Worm (Caenorhabditis elegans) whole organism, young adult: ENCODE results near the gene rrf-3.

Source experiments
- B0019.2 ChIP-seq: fragments of 200-800 bp; sonication (Bioruptor generic); conservative IDR thresholded peaks from 2 replicates; pipeline ENCODE4 v1.3.6; 2022; ENCODE audit warnings: missing genetic modification reagents, missing genetic modification characterization, missing compliant biosample characterization
- B0261.1 ChIP-seq: sonication (generic microtip); optimal IDR thresholded peaks from 2 replicates; lab custom pipeline; 2016; ENCODE audit warnings: mild to moderate bottlenecking, missing genetic modification characterization, moderate library complexity, missing compliant biosample characterization
- C06A6.2 ChIP-seq: fragments of 200-800 bp; sonication (Bioruptor generic); conservative IDR thresholded peaks from 2 replicates; pipeline ENCODE4 v1.3.6; 2022; ENCODE audit warnings: missing genetic modification characterization, missing compliant biosample characterization
- F22D6.2 ChIP-seq: sonication (generic microtip); optimal IDR thresholded peaks from 2 replicates; lab custom pipeline; 2016; ENCODE audit warnings: mild to moderate bottlenecking, missing genetic modification characterization, missing compliant biosample characterization
- F33H1.4 ChIP-seq: fragments of 200-800 bp; sonication (Bioruptor generic); IDR thresholded peaks from 2 replicates; pipeline ENCODE4 v1.3.6; 2022; ENCODE audit warnings: missing genetic modification reagents, missing genetic modification characterization, missing compliant biosample characterization
- F57A8.1 ChIP-seq: fragments of 200-800 bp; sonication (Bioruptor generic); optimal IDR thresholded peaks from 2 replicates; lab custom pipeline; 2018; ENCODE audit warnings: mild to moderate bottlenecking, missing genetic modification characterization, moderate library complexity, missing compliant biosample characterization
- K11D2.4 ChIP-seq: fragments of 200-800 bp; sonication (Bioruptor generic); IDR thresholded peaks from 2 replicates; pipeline ENCODE4 v1.3.6; 2022; ENCODE audit warnings: missing genetic modification reagents, missing genetic modification characterization, missing compliant biosample characterization
- Y53F4B.3 ChIP-seq: fragments of 200-800 bp; sonication (Bioruptor generic); IDR thresholded peaks from 2 replicates; pipeline ENCODE4 v1.3.6; 2022; ENCODE audit warnings: missing genetic modification reagents, missing genetic modification characterization, missing compliant biosample characterization
- Y79H2A.3 ChIP-seq: fragments of 200-800 bp; sonication (Bioruptor generic); conservative IDR thresholded peaks from 2 replicates; pipeline ENCODE4 v1.3.6; 2022; ENCODE audit warnings: missing genetic modification reagents, missing genetic modification characterization, missing compliant biosample characterization
- Y95B8A.8 ChIP-seq: fragments of 200-800 bp; sonication (Bioruptor generic); IDR thresholded peaks from 2 replicates; pipeline ENCODE4 v1.3.6; 2022; ENCODE audit warnings: missing genetic modification reagents, missing genetic modification characterization, missing compliant biosample characterization
- akir-1 ChIP-seq: fragments of 200-800 bp; sonication (Bioruptor generic); optimal IDR thresholded peaks from 2 replicates; lab custom pipeline; 2018; ENCODE audit warnings: mild to moderate bottlenecking, missing genetic modification characterization, moderate library complexity, missing compliant biosample characterization
- aptf-3 ChIP-seq: fragments of 200-800 bp; sonication (Bioruptor generic); IDR thresholded peaks from 2 replicates; pipeline ENCODE4 v1.3.6; 2022; ENCODE audit warnings: missing genetic modification characterization, missing compliant biosample characterization
- atf-7 ChIP-seq: sonication (generic microtip); optimal IDR thresholded peaks from 2 replicates; lab custom pipeline; 2017; ENCODE audit warnings: mild to moderate bottlenecking, missing genetic modification characterization, missing compliant biosample characterization
- athp-1 ChIP-seq: sonication (generic microtip); optimal IDR thresholded peaks from 2 replicates; lab custom pipeline; 2017; ENCODE audit warnings: mild to moderate bottlenecking, missing genetic modification characterization, missing compliant biosample characterization
- attf-5 ChIP-seq: fragments of 200-800 bp; sonication (Bioruptor generic); optimal IDR thresholded peaks from 2 replicates; lab custom pipeline; 2018; ENCODE audit warnings: mild to moderate bottlenecking, missing genetic modification characterization, missing compliant biosample characterization
- cebp-1 ChIP-seq, 2 experiments: fragments of 200-800 bp in 1 of 2; sonication (Bioruptor generic) in 1 of 2; sonication (generic microtip) in 1 of 2; IDR thresholded peaks in 1 of 2; optimal IDR thresholded peaks in 1 of 2; 2 replicates each; pipeline versions ENCODE4 v1.3.6 to Lab custom; 2017 to 2022; ENCODE audit warnings: missing compliant biosample characterization in 2 of 2, missing genetic modification characterization in 2 of 2, mild to moderate bottlenecking in 1 of 2, missing genetic modification reagents in 1 of 2, moderate library complexity in 1 of 2
- ceh-100 ChIP-seq: fragments of 200-800 bp; sonication (Bioruptor generic); IDR thresholded peaks from 2 replicates; pipeline ENCODE4 v1.3.6; 2022; ENCODE audit warnings: missing genetic modification reagents, missing genetic modification characterization, missing compliant biosample characterization
- ceh-40 ChIP-seq: fragments of 200-800 bp; sonication (Bioruptor generic); IDR thresholded peaks from 2 replicates; pipeline ENCODE4 v1.3.6; 2022; ENCODE audit warnings: missing genetic modification characterization, missing compliant biosample characterization
- ceh-79 ChIP-seq: sonication (generic microtip); optimal IDR thresholded peaks from 2 replicates; lab custom pipeline; 2017; ENCODE audit warnings: mild to moderate bottlenecking, missing genetic modification characterization, missing compliant biosample characterization
- chd-7 ChIP-seq: sonication (generic microtip); optimal IDR thresholded peaks from 2 replicates; lab custom pipeline; 2016; ENCODE audit warnings: mild to moderate bottlenecking, missing genetic modification characterization, moderate library complexity, missing compliant biosample characterization
- die-1 ChIP-seq: sonication (generic microtip); optimal IDR thresholded peaks from 2 replicates; lab custom pipeline; 2016; ENCODE audit warnings: missing genotype, mild to moderate bottlenecking, missing genetic modification characterization, missing compliant biosample characterization
- efl-1 ChIP-seq: fragments of 150-350 bp; optimal IDR thresholded peaks from 2 replicates; lab custom pipeline; 2014; ENCODE audit warnings: missing biosample characterization, missing genetic modification reagents, missing genetic modification characterization
- ekl-4 ChIP-seq: fragments of 200-800 bp; sonication (Bioruptor generic); IDR thresholded peaks from 2 replicates; pipeline ENCODE4 v1.3.6; 2022; ENCODE audit warnings: missing genetic modification reagents, missing genetic modification characterization, missing compliant biosample characterization
- hmg-1.2 ChIP-seq: fragments of 200-800 bp; sonication (Bioruptor generic); IDR thresholded peaks from 2 replicates; pipeline ENCODE4 v1.3.6; 2022; ENCODE audit warnings: missing genetic modification reagents, missing genetic modification characterization, missing compliant biosample characterization
- hsf-1 ChIP-seq: fragments of 200-800 bp; sonication (Bioruptor generic); IDR thresholded peaks from 2 replicates; pipeline ENCODE4 v1.3.6; 2022; ENCODE audit warnings: missing genetic modification reagents, missing genetic modification characterization, missing compliant biosample characterization
- lag-1 ChIP-seq: fragments of 200-800 bp; sonication (Bioruptor generic); IDR thresholded peaks from 2 replicates; pipeline ENCODE4 v1.3.6; 2022; ENCODE audit warnings: missing genetic modification reagents, missing genetic modification characterization, missing compliant biosample characterization
- lin-35 ChIP-seq, 3 experiments: fragments of 150-350 bp in 2 of 3; sonication (generic microtip) in 1 of 3; optimal IDR thresholded peaks; 2 replicates each; lab custom pipeline; 2014 to 2018; ENCODE audit warnings: missing biosample characterization in 3 of 3, missing genetic modification characterization in 3 of 3, missing genetic modification reagents in 3 of 3
- lin-40 ChIP-seq: sonication (generic microtip); optimal IDR thresholded peaks from 2 replicates; lab custom pipeline; 2016; ENCODE audit warnings: missing genetic modification characterization, mild to moderate bottlenecking, missing compliant biosample characterization, missing genotype, missing genetic modification reagents
- lsl-1 ChIP-seq: fragments of 200-800 bp; sonication (Bioruptor generic); optimal IDR thresholded peaks from 2 replicates; lab custom pipeline; 2018; ENCODE audit warnings: mild to moderate bottlenecking, missing genetic modification characterization, moderate library complexity, missing compliant biosample characterization
- mcd-1 ChIP-seq: fragments of 200-800 bp; sonication (Bioruptor generic); IDR thresholded peaks from 2 replicates; pipeline ENCODE4 v1.3.6; 2022; ENCODE audit warnings: missing genetic modification reagents, missing genetic modification characterization, missing compliant biosample characterization
- mes-4 ChIP-seq: sonication (generic microtip); optimal IDR thresholded peaks from 2 replicates; lab custom pipeline; 2016; ENCODE audit warnings: missing genotype, missing genetic modification characterization, missing compliant biosample characterization
- nfyb-1 ChIP-seq: fragments of 200-800 bp; sonication (Bioruptor generic); IDR thresholded peaks from 2 replicates; pipeline ENCODE4 v1.3.6; 2022; ENCODE audit warnings: missing genetic modification reagents, missing genetic modification characterization, missing compliant biosample characterization
- pha-4 ChIP-seq: fragments of 150-350 bp; sonication (generic microtip); optimal IDR thresholded peaks from 2 replicates; lab custom pipeline; 2014; ENCODE audit warnings: missing biosample characterization, missing genetic modification reagents, missing genetic modification characterization
- rpc-1 ChIP-seq, 2 experiments: fragments of 150-350 bp in 1 of 2; sonication (generic microtip) in 1 of 2; optimal IDR thresholded peaks; 2 replicates each; lab custom pipeline; 2014 to 2018; ENCODE audit warnings: missing biosample characterization in 1 of 2, missing genetic modification characterization in 1 of 2, missing genetic modification reagents in 1 of 2, missing genotype in 1 of 2
- sdz-38 ChIP-seq: sonication (generic microtip); optimal IDR thresholded peaks from 2 replicates; lab custom pipeline; 2016; ENCODE audit warnings: missing genotype, missing genetic modification characterization, missing compliant biosample characterization
- snpc-3.4 ChIP-seq: sonication (generic microtip); optimal IDR thresholded peaks from 2 replicates; lab custom pipeline; 2017; ENCODE audit warnings: missing genetic modification characterization, mild to moderate bottlenecking, missing compliant biosample characterization, antibody characterized with exemption, moderate library complexity, missing genotype, missing genetic modification reagents
- snpc-4 ChIP-seq, 5 experiments: fragments of 150-350 bp in 1 of 5; sonication (generic microtip) in 4 of 5; optimal IDR thresholded peaks; 2 replicates each; lab custom pipeline; 2014 to 2018; ENCODE audit warnings: missing genetic modification characterization in 5 of 5, missing biosample characterization in 3 of 5, antibody characterized with exemption in 2 of 5, mild to moderate bottlenecking in 2 of 5, missing compliant biosample characterization in 2 of 5, missing genotype in 2 of 5, moderate library complexity in 2 of 5, missing genetic modification reagents in 1 of 5
- sptf-2 ChIP-seq: fragments of 200-800 bp; sonication (Bioruptor generic); optimal IDR thresholded peaks from 2 replicates; lab custom pipeline; 2018; ENCODE audit warnings: mild to moderate bottlenecking, missing genetic modification characterization, missing compliant biosample characterization
- tbp1 ChIP-seq: fragments of 200-800 bp; sonication (Bioruptor generic); optimal IDR thresholded peaks from 2 replicates; lab custom pipeline; 2018; ENCODE audit warnings: mild to moderate bottlenecking, missing genetic modification characterization, missing compliant biosample characterization
- unc-62 ChIP-seq: fragments of 150-350 bp; optimal IDR thresholded peaks from 2 replicates; lab custom pipeline; 2014; ENCODE audit warnings: missing biosample characterization, missing genetic modification reagents, missing genetic modification characterization
- zfh-2 ChIP-seq: fragments of 200-800 bp; sonication (Bioruptor generic); conservative IDR thresholded peaks from 2 replicates; pipeline ENCODE4 v1.3.6; 2022; ENCODE audit warnings: missing genetic modification reagents, missing genetic modification characterization, missing compliant biosample characterization
- ztf-26 ChIP-seq: sonication (generic microtip); optimal IDR thresholded peaks from 2 replicates; lab custom pipeline; 2017; ENCODE audit warnings: missing genetic modification characterization, missing compliant biosample characterization
- ztf-6 ChIP-seq: fragments of 200-800 bp; sonication (Bioruptor generic); IDR thresholded peaks from 2 replicates; pipeline ENCODE4 v1.3.6; 2022; ENCODE audit warnings: missing genetic modification reagents, missing genetic modification characterization, missing compliant biosample characterization

rrf-3 gene

DNA sequence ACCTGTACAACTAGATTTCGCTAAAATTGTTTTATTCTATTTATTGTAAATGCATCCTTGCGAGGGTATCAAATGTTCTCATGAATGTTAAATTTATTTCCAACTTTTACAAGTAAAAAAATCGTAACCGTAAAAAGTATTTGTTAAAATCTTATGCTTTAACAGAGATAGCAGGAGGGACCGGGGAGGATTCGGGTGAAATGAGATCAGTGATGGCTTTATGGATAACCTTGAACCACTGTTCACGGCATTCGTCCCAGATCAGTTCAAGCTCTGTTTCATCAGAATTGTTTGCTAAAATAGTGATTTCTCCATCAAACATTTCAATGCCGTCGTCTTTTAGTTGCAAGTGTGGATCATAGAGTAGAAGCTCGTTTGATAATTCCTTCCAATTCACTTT, 21.1 kb upstream of the rrf-3 start (continued):
- TF ChIP-seq unc-62 (GFP tag; lab: Kevin White, UChicago) (no peak), lag-1 (GFP tag; lab: Robert Waterston, UW) (no peak), sptf-2 (GFP tag; lab: Kevin White, UChicago) (no peak), die-1 (peak; percentile 16), K11D2.4 (no peak), mes-4 (tag; lab: Kevin White, UChicago) (no peak), hmg-1.2 (GFP tag; lab: Robert Waterston, UW) (no peak), F57A8.1 (GFP tag; lab: Kevin White, UChicago) (no peak), ceh-40 (GFP tag; lab: Robert Waterston, UW) (no peak), Y53F4B.3 (no peak), chd-7 (tag; lab: Kevin White, UChicago) (no peak), ceh-100 (GFP tag; lab: Robert Waterston, UW) (0 out of 2 replicates have a peak, but pooled peaks have one; percentile 14), attf-5 (no peak), nfyb-1 (GFP tag; lab: Robert Waterston, UW) (peak; percentile 57; the same call in 1 of the 2 replicates), akir-1 (no peak), B0019.2 (GFP tag; lab: Robert Waterston, UW) (0 out of 2 replicates have a peak, but pooled peaks have one; percentile 7), tbp1 (peak; percentile 15), F22D6.2 (tag; lab: Kevin White, UChicago) (no peak), rpc-1 (optimal IDR thresholded peaks at IDR 0.05; lab: Kevin White, UChicago) (no peak), rpc-1 (tag; optimal IDR thresholded peaks at IDR 0.05; lab: Kevin White, UChicago) (no peak), hsf-1 (no peak), B0261.1 (tag; lab: Kevin White, UChicago) (no peak), ztf-26 (tag; lab: Kevin White, UChicago) (no peak), ekl-4 (GFP tag; lab: Robert Waterston, UW) (0 out of 2 replicates have a peak, but pooled peaks have one; percentile 29), snpc-4 (GFP tag; optimal IDR thresholded peaks at IDR 0.05; lab: Kevin White, UChicago) (no peak), snpc-4 (tag; optimal IDR thresholded peaks at IDR 0.05; lab: Kevin White, UChicago) (peak in 1 of 4 experiments; percentile 3), sdz-38 (tag; lab: Kevin White, UChicago) (no peak), lin-35 (GFP tag; optimal IDR thresholded peaks at IDR 0.05; lab: Kevin White, UChicago) (no peak), C06A6.2 (no peak), lin-40 (tag; lab: Kevin White, UChicago) (no peak), athp-1 (peak; percentile 22), efl-1 (GFP tag; lab: Kevin White, UChicago) (no peak), Y95B8A.8 (no peak), mcd-1 (GFP tag; lab: Robert Waterston, UW) (no peak), Y79H2A.3 (GFP tag; lab: Robert Waterston, UW) (no peak), snpc-3.4 (peak; percentile 19), ztf-6 (GFP tag; lab: Robert Waterston, UW) (no peak), ceh-79 (tag; lab: Kevin White, UChicago) (no peak), aptf-3 (GFP tag; lab: Robert Waterston, UW) (no peak)

DNA sequence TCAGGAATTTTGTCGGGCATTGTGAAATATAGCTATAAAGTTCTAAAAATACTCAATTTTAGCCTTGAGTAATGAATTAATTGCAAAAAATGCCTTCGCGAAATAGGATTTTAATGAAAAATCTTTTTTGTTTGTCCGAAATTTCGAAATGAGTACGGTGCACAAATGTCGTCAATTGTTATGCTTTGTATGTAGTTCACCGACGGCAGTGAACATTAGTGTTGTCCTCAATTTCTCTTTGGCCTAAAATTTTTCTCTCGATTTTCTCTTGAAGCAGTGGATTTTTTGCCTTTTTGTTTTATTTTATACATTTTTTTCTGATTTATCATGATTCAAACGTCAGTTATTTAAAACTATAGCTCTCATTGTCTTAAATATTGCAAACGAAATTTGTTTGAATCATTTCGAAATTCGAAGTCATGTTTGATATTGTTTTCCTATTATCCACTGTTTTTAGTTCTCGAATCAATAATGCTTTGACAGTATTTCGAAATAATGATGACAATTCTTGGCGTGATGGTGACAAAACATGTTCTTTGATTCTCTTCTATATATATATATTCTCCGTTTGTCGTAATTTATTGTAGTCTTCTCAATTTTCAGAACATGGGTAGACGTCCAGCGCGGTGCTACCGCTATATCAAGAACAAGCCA, 18.9 kb upstream of the rrf-3 start, which contains the start of the genes ints-11 and rpl-10:
ints-11 (minus strand) TSS at position 201 of the 654 bp plus-strand sequence.
rpl-10 (plus strand) TSS at position 604 of the 654 bp plus-strand sequence.
- peak; percentile 67 for TF ChIP-seq F33H1.4 (GFP tag; lab: Robert Waterston, UW)
- TF ChIP-seq zfh-2 = no peak
- peak; percentile 15 for TF ChIP-seq lsl-1 (GFP tag; lab: Kevin White, UChicago)
- TF ChIP-seq pha-4 = peak; percentile 30
- TF ChIP-seq cebp-1 (GFP tag; IDR thresholded peaks at IDR 0.05; lab: Robert Waterston, UW) = no peak
- TF ChIP-seq cebp-1 (tag; optimal IDR thresholded peaks at IDR 0.05; lab: Kevin White, UChicago) = peak; percentile 55
- TF ChIP-seq atf-7 (tag; lab: Kevin White, UChicago) = no peak
- TF ChIP-seq aptf-3 (GFP tag; lab: Robert Waterston, UW) = no peak
- TF ChIP-seq snpc-4 (GFP tag; optimal IDR thresholded peaks at IDR 0.05; lab: Kevin White, UChicago) = no peak
- TF ChIP-seq snpc-4 (tag; optimal IDR thresholded peaks at IDR 0.05; lab: Kevin White, UChicago) = peak in 1 of 4 experiments; percentile 47
- peak; percentile 29 for TF ChIP-seq attf-5
- peak in 1 of 3 experiments; percentile 18 for TF ChIP-seq lin-35 (GFP tag; optimal IDR thresholded peaks at IDR 0.05; lab: Kevin White, UChicago)
- TF ChIP-seq, all 124 proteins: peak for 7
